Worm (Caenorhabditis elegans) whole organism, L1 larva: ENCODE measurements around the gene fbxb-22.

Source experiments
- efl-1 ChIP-seq, 4 experiments: fragments of 150-350 bp; optimal IDR thresholded peaks in 3 of 4; peaks in 1 of 4; 1 replicate in 1 of 4; 2 replicates in 3 of 4; lab custom pipeline; 2014; ENCODE audit warnings: missing biosample characterization in 2 of 4, missing genetic modification characterization in 2 of 4, missing genetic modification reagents in 2 of 4
- efl-3 ChIP-seq: fragments of 200-800 bp; sonication (Bioruptor generic); optimal IDR thresholded peaks from 2 replicates; lab custom pipeline; 2018; ENCODE audit warnings: mild to moderate bottlenecking, missing genetic modification characterization, missing compliant biosample characterization
- lin-14 ChIP-seq: fragments of 200-800 bp; sonication (Bioruptor generic); optimal IDR thresholded peaks from 2 replicates; lab custom pipeline; 2018; ENCODE audit warnings: mild to moderate bottlenecking, missing genetic modification characterization, moderate library complexity, missing compliant biosample characterization
- unc-130 ChIP-seq: fragments of 150-350 bp; optimal IDR thresholded peaks from 2 replicates; lab custom pipeline; 2017; ENCODE audit warnings: missing biosample characterization, missing genetic modification characterization, inconsistent platforms
- unc-62 ChIP-seq: fragments of 150-350 bp; optimal IDR thresholded peaks from 2 replicates; lab custom pipeline; 2014; ENCODE audit warnings: missing biosample characterization, missing genetic modification reagents, missing genetic modification characterization
- zip-4 ChIP-seq: fragments of 200-800 bp; sonication (Bioruptor generic); optimal IDR thresholded peaks from 2 replicates; lab custom pipeline; 2018; ENCODE audit warnings: mild to moderate bottlenecking, missing genetic modification characterization, moderate library complexity, missing compliant biosample characterization

fbxb-22 gene

DNA sequence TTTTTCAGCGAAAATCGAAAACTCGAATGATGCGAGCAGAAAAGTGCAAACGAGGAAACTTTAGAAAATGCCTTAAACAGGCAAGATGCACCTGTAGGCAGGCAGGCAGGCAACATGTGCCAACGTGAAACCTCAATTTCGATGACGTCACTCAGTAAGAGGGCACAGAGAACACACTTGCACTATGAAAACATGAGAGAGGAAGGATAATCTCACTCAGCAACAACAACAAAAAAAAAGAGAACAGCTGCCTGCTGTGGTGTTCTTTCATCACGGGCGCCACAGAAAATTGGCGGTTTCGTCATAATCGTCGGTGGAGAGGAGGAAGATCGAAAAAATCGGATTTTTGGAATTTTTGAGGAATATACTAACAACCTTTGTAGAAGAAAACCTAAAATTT lies 49.4 kb downstream of the fbxb-22 start (continued):
- TF ChIP-seq efl-3 (no peak), unc-130 (no peak), lin-14 (GFP tag; lab: Kevin White, UChicago) (peak; percentile 27), zip-4 (no peak)

DNA sequence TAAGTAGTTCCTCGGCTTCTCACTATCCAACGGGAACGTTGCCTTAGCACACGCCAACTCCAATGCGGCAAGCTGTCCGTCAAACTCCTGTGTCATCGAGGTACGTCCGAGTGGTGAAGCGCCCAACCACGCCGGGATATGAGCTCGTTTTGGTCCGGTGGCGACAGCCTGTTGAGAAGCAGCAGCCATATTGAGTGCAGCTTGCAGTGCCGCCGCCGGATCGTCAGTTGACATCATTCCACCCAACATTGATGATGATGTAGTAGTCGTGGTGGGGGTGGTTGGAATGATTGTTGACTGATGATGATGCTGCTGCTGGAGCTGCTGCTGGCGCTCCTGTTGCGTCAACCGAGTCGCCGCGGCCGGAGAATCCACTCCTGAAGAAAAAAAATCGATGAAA lies 50.1 kb downstream of the fbxb-22 start:
- no peak for TF ChIP-seq unc-62 (GFP tag; lab: Kevin White, UChicago)
- TF ChIP-seq efl-1 (optimal IDR thresholded peaks at IDR 0.05; lab: Kevin White, UChicago): no peak
- TF ChIP-seq efl-1 (GFP tag; optimal IDR thresholded peaks at IDR 0.05 in 1 of 2; lab: Kevin White, UChicago): peak in 1 of 2 experiments; percentile 31
